Worm (Caenorhabditis elegans) whole organism, early embryonic: ENCODE data around the gene srh-297.

ENCODE experiments used
- B0310.2 ChIP-seq: sonication (generic microtip); optimal IDR thresholded peaks from 2 replicates; lab custom pipeline; 2016; ENCODE audit warnings: mild to moderate bottlenecking, missing genetic modification characterization, missing compliant biosample characterization
- F13C5.2 ChIP-seq: sonication (generic microtip); optimal IDR thresholded peaks from 2 replicates; lab custom pipeline; 2017; ENCODE audit warnings: mild to moderate bottlenecking, missing genetic modification characterization, inconsistent platforms, missing compliant biosample characterization
- aly-1 ChIP-seq: sonication (generic microtip); optimal IDR thresholded peaks from 2 replicates; lab custom pipeline; 2016; ENCODE audit warnings: missing genetic modification characterization, missing compliant biosample characterization
- ama-1 ChIP-seq: fragments of 150-350 bp; optimal IDR thresholded peaks from 2 replicates; lab custom pipeline; 2014
- ceh-13 ChIP-seq: fragments of 200-800 bp; sonication (Bioruptor generic); optimal IDR thresholded peaks from 2 replicates; lab custom pipeline; 2018; ENCODE audit warnings: mild to moderate bottlenecking, missing genetic modification characterization, missing compliant biosample characterization
- ceh-36 ChIP-seq: sonication (generic microtip); optimal IDR thresholded peaks from 2 replicates; lab custom pipeline; 2016; ENCODE audit warnings: missing genetic modification characterization, inconsistent platforms, missing compliant biosample characterization
- ets-7 ChIP-seq: sonication (generic microtip); optimal IDR thresholded peaks from 2 replicates; lab custom pipeline; 2016; ENCODE audit warnings: missing genotype, missing genetic modification characterization, missing compliant biosample characterization
- flt-1 ChIP-seq: fragments of 200-800 bp; sonication (Bioruptor generic); IDR thresholded peaks from 2 replicates; pipeline ENCODE4 v1.3.6; 2022; ENCODE audit warnings: missing genetic modification characterization, missing compliant biosample characterization
- hmbx-1 ChIP-seq: sonication (generic microtip); optimal IDR thresholded peaks from 2 replicates; lab custom pipeline; 2016; ENCODE audit warnings: mild to moderate bottlenecking, missing genetic modification characterization, missing compliant biosample characterization
- hmg-4 ChIP-seq: fragments of 200-800 bp; sonication (Bioruptor generic); optimal IDR thresholded peaks from 2 replicates; lab custom pipeline; 2018; ENCODE audit warnings: mild to moderate bottlenecking, missing genetic modification characterization, missing compliant biosample characterization
- hnd-1 ChIP-seq: sonication (generic microtip); optimal IDR thresholded peaks from 2 replicates; lab custom pipeline; 2016; ENCODE audit warnings: missing genetic modification characterization, missing compliant biosample characterization
- pes-1 ChIP-seq: fragments of 200-800 bp; sonication (Bioruptor generic); IDR thresholded peaks from 2 replicates; pipeline ENCODE4 v1.3.6; 2022; ENCODE audit warnings: missing genetic modification reagents, missing genetic modification characterization, missing compliant biosample characterization
- scrt-1 ChIP-seq: fragments of 200-800 bp; sonication (Bioruptor generic); IDR thresholded peaks from 2 replicates; pipeline ENCODE4 v1.3.6; 2022; ENCODE audit warnings: missing genetic modification characterization, missing compliant biosample characterization
- sea-1 ChIP-seq: fragments of 200-800 bp; sonication (Bioruptor generic); conservative IDR thresholded peaks from 2 replicates; pipeline ENCODE4 v1.3.6; 2022; ENCODE audit warnings: missing genetic modification characterization, missing compliant biosample characterization
- tbx-11 ChIP-seq: fragments of 200-800 bp; sonication (Bioruptor generic); IDR thresholded peaks from 2 replicates; pipeline ENCODE4 v1.3.6; 2022; ENCODE audit warnings: missing genetic modification characterization, missing compliant biosample characterization
- tbx-37 ChIP-seq: fragments of 200-800 bp; sonication (Bioruptor generic); conservative IDR thresholded peaks from 2 replicates; pipeline ENCODE4 v1.3.6; 2022; ENCODE audit warnings: missing genetic modification reagents, missing genetic modification characterization, missing compliant biosample characterization
- tra-4 ChIP-seq: sonication (generic microtip); optimal IDR thresholded peaks from 2 replicates; lab custom pipeline; 2017; ENCODE audit warnings: missing genetic modification characterization, missing compliant biosample characterization

srh-297 gene

DNA sequence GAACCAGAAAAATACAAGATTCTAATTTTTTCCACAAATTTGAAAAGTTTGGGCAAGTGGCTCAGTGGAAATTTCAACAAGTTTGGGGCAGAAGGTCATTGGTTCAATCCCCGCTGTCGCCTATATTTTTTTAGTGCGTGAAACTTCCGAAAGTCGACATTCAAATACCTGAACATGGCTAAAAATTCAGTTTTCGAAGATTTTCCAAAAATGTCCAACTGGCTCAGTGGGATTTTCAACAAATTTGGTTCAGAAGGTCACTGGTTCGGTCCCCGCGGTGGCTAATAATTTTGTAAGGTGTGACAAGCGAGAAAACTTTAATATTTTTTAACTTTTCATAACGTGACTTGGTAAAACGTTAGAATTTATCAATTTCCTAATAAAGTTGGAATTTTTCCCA lies 34.4 kb upstream of the srh-297 start:
- no peak for TF ChIP-seq ets-7 (tag; lab: Kevin White, UChicago)
- TF ChIP-seq ama-1: no peak
- TF ChIP-seq hmg-4: no peak
- TF ChIP-seq hnd-1: no peak
- no peak for TF ChIP-seq ceh-36 (tag; lab: Kevin White, UChicago)
- no peak for TF ChIP-seq scrt-1 (GFP tag; lab: Robert Waterston, UW)
- no peak for TF ChIP-seq aly-1 (tag; lab: Kevin White, UChicago)
- no peak for TF ChIP-seq hmbx-1
- no peak for TF ChIP-seq F13C5.2
- no peak for TF ChIP-seq tbx-37 (GFP tag; lab: Robert Waterston, UW)
- no peak for TF ChIP-seq sea-1 (GFP tag; lab: Robert Waterston, UW)
- no peak for TF ChIP-seq ceh-13 (GFP tag; lab: Kevin White, UChicago)
- TF ChIP-seq tra-4 (tag; lab: Kevin White, UChicago): no peak
- TF ChIP-seq B0310.2: no peak
- TF ChIP-seq pes-1 (GFP tag; lab: Robert Waterston, UW): no peak
- TF ChIP-seq flt-1: no peak
- TF ChIP-seq tbx-11 (GFP tag; lab: Robert Waterston, UW): no peak

ce11 chrII:3262504-3262903 lies 32.2 kb upstream of the srh-297 start, which contains the start of gene F02E11.2:
TSS of gene F02E11.2 (plus strand) at chrII:3262804.
- TF ChIP-seq tbx-11 (GFP tag; lab: Robert Waterston, UW): no peak
- TF ChIP-seq ceh-13 (GFP tag; lab: Kevin White, UChicago): no peak
- no peak for TF ChIP-seq pes-1 (GFP tag; lab: Robert Waterston, UW)
- no peak for TF ChIP-seq ama-1
- TF ChIP-seq hmg-4: no peak
- TF ChIP-seq tra-4 (tag; lab: Kevin White, UChicago): no peak
- TF ChIP-seq tbx-37 (GFP tag; lab: Robert Waterston, UW): no peak
- no peak for TF ChIP-seq aly-1 (tag; lab: Kevin White, UChicago)
- TF ChIP-seq hmbx-1: no peak
- no peak for TF ChIP-seq B0310.2
- TF ChIP-seq hnd-1: no peak
- no peak for TF ChIP-seq ceh-36 (tag; lab: Kevin White, UChicago)

- TF ChIP-seq hmg-4 (no peak), sea-1 (GFP tag; lab: Robert Waterston, UW) (no peak), F13C5.2 (no peak), pes-1 (GFP tag; lab: Robert Waterston, UW) (no peak), B0310.2 (no peak), ceh-36 (tag; lab: Kevin White, UChicago) (no peak), ama-1 (no peak)
These were observed 28.9 kb upstream of the srh-297 start, which contains the start of gene gcy-19 for ce11 chrII:3259254-3259653. TSS of gene gcy-19 (minus strand) at chrII:3259354.

DNA sequence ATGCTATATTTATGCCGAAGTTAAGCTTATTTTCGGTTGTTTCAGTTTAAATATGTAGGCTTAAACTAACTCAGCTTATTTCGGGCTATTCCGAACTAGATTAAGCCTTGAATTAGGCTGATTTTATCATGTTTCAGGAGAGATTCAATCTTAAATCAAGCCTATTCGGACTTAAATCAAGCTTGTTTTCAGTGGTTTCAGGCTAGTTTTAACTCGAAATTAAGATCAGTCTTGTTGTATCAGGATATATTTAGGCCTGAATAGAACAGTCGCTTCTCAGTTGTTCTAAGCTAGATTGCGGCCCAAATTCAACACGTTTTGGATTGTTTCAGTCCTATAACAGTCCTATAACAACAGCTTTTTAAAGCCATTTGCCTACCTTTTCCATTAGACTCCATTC lies 21.5 kb upstream of the srh-297 start:
- no peak for TF ChIP-seq hnd-1
- TF ChIP-seq F13C5.2: no peak

DNA sequence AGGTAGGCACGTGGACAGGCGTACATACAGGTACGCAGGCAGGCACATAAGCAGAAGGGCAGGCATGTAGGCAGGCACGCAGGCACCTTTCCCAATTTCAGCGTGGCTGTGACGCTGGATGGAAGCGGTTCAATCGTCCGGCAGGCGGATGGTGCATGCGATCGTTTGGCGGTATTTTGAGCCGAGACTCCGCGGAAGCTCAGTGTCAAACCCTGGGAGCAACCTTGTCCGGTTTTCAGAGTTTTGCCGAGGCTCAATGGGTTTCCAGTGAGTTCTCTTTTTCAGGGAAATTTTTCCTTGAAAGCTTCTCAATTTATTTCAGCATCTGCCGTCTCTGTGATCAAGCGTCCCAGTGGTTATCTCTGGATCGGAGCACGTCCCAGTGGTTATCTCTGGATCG lies 19.9 kb upstream of the srh-297 start:
- TF ChIP-seq ama-1 (no peak), tra-4 (tag; lab: Kevin White, UChicago) (no peak), pes-1 (GFP tag; lab: Robert Waterston, UW) (no peak), ceh-13 (GFP tag; lab: Kevin White, UChicago) (no peak), hmbx-1 (no peak), B0310.2 (no peak), F13C5.2 (no peak)

ce11 chrII:3249406-3249805 lies 19.1 kb upstream of the srh-297 start, which contains the start of gene clec-124:
TSS of gene clec-124 (plus strand) at chrII:3249706.
- no peak for TF ChIP-seq ama-1
- TF ChIP-seq scrt-1 (GFP tag; lab: Robert Waterston, UW): no peak
- no peak for TF ChIP-seq pes-1 (GFP tag; lab: Robert Waterston, UW)
- TF ChIP-seq flt-1: no peak
- TF ChIP-seq tra-4 (tag; lab: Kevin White, UChicago): no peak
- no peak for TF ChIP-seq tbx-11 (GFP tag; lab: Robert Waterston, UW)

DNA sequence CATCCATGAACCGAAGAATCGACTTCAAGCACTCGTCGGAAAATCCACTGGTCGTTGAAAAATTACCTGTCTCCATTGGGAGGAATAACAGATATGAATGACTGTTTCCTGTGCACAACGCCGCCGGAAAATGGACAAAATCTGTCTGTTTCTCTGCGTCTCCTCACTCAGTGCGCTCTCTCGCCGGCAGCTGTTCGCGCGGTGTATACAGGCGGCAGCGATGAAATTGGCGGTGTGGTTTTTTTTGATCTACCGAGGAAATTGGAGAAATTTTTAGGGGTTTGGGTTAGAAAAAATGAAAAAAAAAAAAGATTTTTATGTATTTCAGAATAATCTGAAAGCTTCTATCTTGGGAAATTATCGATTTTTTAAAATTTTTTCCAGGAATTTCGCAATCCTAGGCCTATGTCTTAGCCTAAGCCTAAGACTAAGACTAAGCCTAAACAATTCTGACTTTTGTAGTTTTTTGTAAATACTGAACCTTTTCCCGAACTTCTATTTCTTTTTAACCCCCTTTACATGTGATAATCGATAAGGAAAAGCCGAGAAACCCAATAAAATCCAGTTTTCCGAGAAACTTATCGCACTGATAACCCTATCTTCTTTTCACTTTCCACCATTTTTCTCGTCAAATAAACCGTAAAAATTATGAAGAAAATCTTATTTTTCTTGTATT lies 17.9 kb upstream of the srh-297 start, which contains the start of the genes fbxc-50 and C17F4.2:
TSS of gene fbxc-50 (minus strand) at position 81 of the 676 bp plus-strand sequence.
TSS of gene C17F4.2 (plus strand) at position 626 of the 676 bp plus-strand sequence.
- TF ChIP-seq hmg-4: no peak
- no peak for TF ChIP-seq ama-1
- no peak for TF ChIP-seq F13C5.2
- TF ChIP-seq B0310.2: no peak
- no peak for TF ChIP-seq scrt-1 (GFP tag; lab: Robert Waterston, UW)
- TF ChIP-seq tbx-37 (GFP tag; lab: Robert Waterston, UW): no peak

- TF ChIP-seq aly-1 (tag; lab: Kevin White, UChicago): no peak
- no peak for TF ChIP-seq tra-4 (tag; lab: Kevin White, UChicago)
- no peak for TF ChIP-seq pes-1 (GFP tag; lab: Robert Waterston, UW)
- TF ChIP-seq tbx-37 (GFP tag; lab: Robert Waterston, UW): no peak
- no peak for TF ChIP-seq B0310.2
- no peak for TF ChIP-seq flt-1
- no peak for TF ChIP-seq hmbx-1
- no peak for TF ChIP-seq scrt-1 (GFP tag; lab: Robert Waterston, UW)
- TF ChIP-seq ets-7 (tag; lab: Kevin White, UChicago): no peak
- TF ChIP-seq sea-1 (GFP tag; lab: Robert Waterston, UW): no peak
- TF ChIP-seq ceh-36 (tag; lab: Kevin White, UChicago): no peak
- no peak for TF ChIP-seq ama-1
- TF ChIP-seq hnd-1: no peak
These were observed 17.2 kb upstream of the srh-297 start for ce11 chrII:3247556-3247955.
